Worm (Caenorhabditis elegans): ENCODE results near the gene cgt-3.

The cgt-3 gene

DNA sequence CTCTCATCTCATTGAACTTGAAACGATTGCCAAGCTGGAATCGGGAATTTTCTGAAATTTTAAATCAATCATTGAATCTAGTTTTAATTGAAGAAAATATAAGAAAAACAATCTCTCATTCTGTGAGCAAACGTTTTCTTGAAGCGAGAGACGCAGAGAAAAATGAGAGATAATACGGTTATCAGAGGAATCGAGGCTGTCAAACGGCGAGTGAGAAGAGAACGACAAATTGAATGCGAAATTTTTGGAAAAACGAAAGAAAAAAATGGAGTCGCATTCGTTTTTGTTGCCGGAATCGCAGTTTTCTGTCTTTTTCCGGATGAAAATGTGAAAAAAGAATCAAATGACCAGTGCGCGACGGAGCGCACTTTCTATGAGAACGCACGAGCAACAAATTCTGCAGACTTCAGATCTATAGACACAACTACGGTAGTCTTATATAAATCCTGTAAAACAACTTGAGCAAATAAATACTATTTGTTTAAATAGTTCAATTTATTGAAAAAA is 37.5 kb upstream of the cgt-3 start, which contains the start of gene tex-2 (continued):
- TF ChIP-seq lsl-1 (GFP tag; optimal IDR thresholded peaks at IDR 0.05) (peak; percentile 15), unc-130 (GFP tag; optimal IDR thresholded peaks at IDR 0.05) (no peak), rcor-1 (GFP tag; IDR thresholded peaks at IDR 0.05) (no peak), gei-17 (GFP tag; optimal IDR thresholded peaks at IDR 0.05) (no peak), let-607 (tag; optimal IDR thresholded peaks at IDR 0.05) (peak in 1 of 2 experiments; percentile 12), lag-1 (GFP tag; IDR thresholded peaks at IDR 0.05) (no peak), madf-8 (GFP tag; conservative IDR thresholded peaks at IDR 0.05) (no peak), akir-1 (GFP tag; optimal IDR thresholded peaks at IDR 0.05) (no peak), rec-8 (tag; optimal IDR thresholded peaks at IDR 0.05) (no peak), nfya-2 (GFP tag; IDR thresholded peaks at IDR 0.05) (no peak), sea-2 (GFP tag; IDR thresholded peaks at IDR 0.05) (no peak), B0019.2 (GFP tag; conservative IDR thresholded peaks at IDR 0.05) (no peak), F57C9.4 (tag; optimal IDR thresholded peaks at IDR 0.05) (no peak), mxl-1 (tag; optimal IDR thresholded peaks at IDR 0.05) (no peak), F57A8.1 (GFP tag; optimal IDR thresholded peaks at IDR 0.05) (no peak), D2030.7 (GFP tag; IDR thresholded peaks at IDR 0.05) (peak; percentile 39; the same call in 1 of the 2 replicates), zfh-2 (GFP tag; conservative IDR thresholded peaks at IDR 0.05) (peak; percentile 33; the same call in 1 of the 2 replicates), F39B2.1 (GFP tag; IDR thresholded peaks at IDR 0.05) (no peak), ztf-22 (GFP tag; optimal IDR thresholded peaks at IDR 0.05) (no peak), let-526 (GFP tag; IDR thresholded peaks at IDR 0.05) (no peak), snpc-4 (GFP tag; optimal IDR thresholded peaks at IDR 0.05) (no peak), snpc-4 (tag; optimal IDR thresholded peaks at IDR 0.05) (peak in 1 of 4 experiments; percentile 51), nhr-80 (tag; optimal IDR thresholded peaks at IDR 0.05) (peak; percentile 84), nfyb-1 (GFP tag; IDR thresholded peaks at IDR 0.05) (no peak), atf-7 (tag; optimal IDR thresholded peaks at IDR 0.05) (no peak), F52B5.7 (tag; optimal IDR thresholded peaks at IDR 0.05) (no peak), lin-54 (GFP tag; optimal IDR thresholded peaks at IDR 0.05) (peak; percentile 20), B0261.1 (tag; optimal IDR thresholded peaks at IDR 0.05) (no peak), attf-6 (GFP tag; IDR thresholded peaks at IDR 0.05) (no peak), sdz-38 (tag; optimal IDR thresholded peaks at IDR 0.05) (no peak), ceh-100 (GFP tag; IDR thresholded peaks at IDR 0.05) (peak; percentile 94), ceh-91 (GFP tag; IDR thresholded peaks at IDR 0.05) (no peak), egl-18 (GFP tag; IDR thresholded peaks at IDR 0.05) (no peak), lin-26 (GFP tag; IDR thresholded peaks at IDR 0.05) (no peak), attf-5 (GFP tag; optimal IDR thresholded peaks at IDR 0.05) (no peak), zim-3 (tag; optimal IDR thresholded peaks at IDR 0.05) (no peak), K12H6.12 (tag; optimal IDR thresholded peaks at IDR 0.05) (no peak), repo-1 (tag; optimal IDR thresholded peaks at IDR 0.05) (no peak), Y56A3A.18 (GFP tag; IDR thresholded peaks at IDR 0.05) (no peak), lin-40 (tag; optimal IDR thresholded peaks at IDR 0.05) (no peak), dpff-1 (tag; optimal IDR thresholded peaks at IDR 0.05) (no peak), F23B12.7 (tag; optimal IDR thresholded peaks at IDR 0.05; ENCODE audit: insufficient read depth) (peak; percentile 48), dox-1 (GFP tag; IDR thresholded peaks at IDR 0.05) (peak; percentile 70), C06A6.2 (GFP tag; conservative IDR thresholded peaks at IDR 0.05) (no peak), mel-28 (tag; optimal IDR thresholded peaks at IDR 0.05; ENCODE audit: borderline replicate concordance) (no peak), sptf-2 (GFP tag; optimal IDR thresholded peaks at IDR 0.05) (no peak), ceh-40 (GFP tag; IDR thresholded peaks at IDR 0.05) (no peak), lin-35 (GFP tag; optimal IDR thresholded peaks at IDR 0.05) (no peak), egl-44 (GFP tag; IDR thresholded peaks at IDR 0.05) (no peak)
